Worm (Caenorhabditis elegans): ENCODE measurements around the gene ttr-43.

Gene ttr-43

DNA sequence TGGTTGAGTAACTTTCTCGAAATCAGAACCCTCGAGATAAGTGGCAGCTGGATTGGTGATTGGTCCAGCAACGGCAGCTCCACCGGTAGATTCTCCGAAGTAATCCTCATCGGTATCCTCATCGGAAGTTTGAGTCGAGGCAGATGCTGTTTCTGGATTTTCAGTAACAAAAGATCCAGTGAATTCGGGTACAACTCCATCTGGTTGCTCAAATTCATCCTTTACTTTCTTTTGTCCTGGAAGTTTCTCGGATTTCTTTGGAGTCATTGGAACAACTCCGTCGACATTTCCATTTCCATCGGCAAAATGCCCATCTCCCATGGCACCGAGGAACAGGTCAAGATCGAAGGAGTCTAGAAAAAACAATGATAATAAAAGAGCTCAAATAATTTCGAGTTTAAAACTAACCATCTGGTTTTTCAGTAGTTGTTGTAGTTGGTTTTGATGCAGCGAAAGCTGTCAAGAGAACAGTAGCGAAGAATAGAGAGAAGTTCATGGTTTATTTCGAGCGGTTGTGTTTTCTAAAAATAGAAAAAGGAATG, 37.8 kb downstream of the ttr-43 start, which contains the start of gene F45D3.4:
F45D3.4 (minus strand) TSS at position 521 of the 542 bp plus-strand sequence.
- TF ChIP-seq K11D2.4 (GFP tag; IDR thresholded peaks at IDR 0.05) (0 out of 2 replicates have a peak, but pooled peaks have one; percentile 11), K12H6.12 (tag; optimal IDR thresholded peaks at IDR 0.05) (no peak), rcor-1 (GFP tag; IDR thresholded peaks at IDR 0.05) (0 out of 2 replicates have a peak, but pooled peaks have one; percentile 20), ztf-28 (GFP tag; IDR thresholded peaks at IDR 0.05) (no peak)

DNA sequence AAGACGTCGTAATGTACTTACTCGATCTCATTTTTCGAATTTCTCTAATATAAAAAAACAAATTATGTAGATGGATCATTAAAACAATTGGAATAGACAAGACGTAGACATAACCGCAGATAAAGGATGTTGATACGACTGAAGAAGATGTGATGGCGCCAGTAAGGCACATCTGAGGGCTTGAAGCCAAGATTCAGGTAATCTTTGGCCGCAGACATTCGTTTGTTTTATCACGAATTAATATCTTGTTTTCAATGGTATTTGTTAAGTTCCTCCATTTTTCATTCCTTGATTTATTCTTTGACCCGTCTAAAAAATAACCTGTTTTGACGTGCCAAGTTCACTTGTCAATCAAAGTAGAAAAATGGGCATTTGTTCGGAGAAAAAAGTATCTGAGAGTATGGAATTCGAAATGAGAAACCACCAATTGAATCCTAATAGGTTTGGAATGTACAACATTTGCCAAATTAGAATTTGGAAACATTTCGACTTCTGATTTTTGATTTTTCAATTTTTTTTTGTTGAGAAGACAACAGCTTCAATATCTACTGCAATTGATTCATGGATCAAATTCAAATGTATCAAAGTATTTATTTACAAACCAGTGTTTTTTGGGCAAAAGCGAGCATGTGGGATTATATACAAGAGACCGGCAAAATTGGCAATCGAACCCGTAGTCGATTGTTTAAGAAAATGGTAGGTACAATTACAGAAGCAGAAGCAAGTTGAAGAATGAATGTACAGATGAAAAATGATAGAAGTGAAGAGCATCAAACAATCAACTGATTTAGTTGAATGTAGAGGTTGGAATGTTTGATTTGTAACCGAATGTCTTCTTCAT, 38.6 kb downstream of the ttr-43 start:
- no peak for TF ChIP-seq egl-44 (GFP tag; IDR thresholded peaks at IDR 0.05)
- TF ChIP-seq egrh-3 (GFP tag; IDR thresholded peaks at IDR 0.05) = no peak
- TF ChIP-seq sdz-38 (tag; optimal IDR thresholded peaks at IDR 0.05) = no peak
- TF ChIP-seq nhr-90 (tag; optimal IDR thresholded peaks at IDR 0.05) = no peak
- no peak; the same call in 1 of the 2 replicates for TF ChIP-seq madf-6 (GFP tag; IDR thresholded peaks at IDR 0.05)
- TF ChIP-seq lin-26 (GFP tag; IDR thresholded peaks at IDR 0.05) = peak; percentile 59; the same call in 1 of the 2 replicates
- no peak for TF ChIP-seq F52B5.7 (tag; optimal IDR thresholded peaks at IDR 0.05)
- no peak for TF ChIP-seq madf-3 (GFP tag; IDR thresholded peaks at IDR 0.05)
- TF ChIP-seq atf-7 (tag; optimal IDR thresholded peaks at IDR 0.05) = no peak
- TF ChIP-seq F55B11.4 (tag; optimal IDR thresholded peaks at IDR 0.05; ENCODE audit: borderline replicate concordance, insufficient read depth) = no peak
- TF ChIP-seq attf-3 (GFP tag; conservative IDR thresholded peaks at IDR 0.05) = no peak
- no peak for TF ChIP-seq ceh-58 (GFP tag; IDR thresholded peaks at IDR 0.05)
- TF ChIP-seq ztf-6 (GFP tag; IDR thresholded peaks at IDR 0.05) = no peak
- no peak for TF ChIP-seq him-1 (tag; optimal IDR thresholded peaks at IDR 0.05)
- no peak for TF ChIP-seq repo-1 (tag; optimal IDR thresholded peaks at IDR 0.05)
- TF ChIP-seq lsl-1 (GFP tag; optimal IDR thresholded peaks at IDR 0.05) = no peak
- TF ChIP-seq aptf-2 (GFP tag; conservative IDR thresholded peaks at IDR 0.05) = no peak
- TF ChIP-seq F22D6.2 (tag; optimal IDR thresholded peaks at IDR 0.05) = no peak
- TF ChIP-seq somi-1 (GFP tag; optimal IDR thresholded peaks at IDR 0.05) = no peak
- no peak for TF ChIP-seq tbx-9 (tag; optimal IDR thresholded peaks at IDR 0.05; ENCODE audit: borderline replicate concordance)
- no peak for TF ChIP-seq rec-8 (tag; optimal IDR thresholded peaks at IDR 0.05)
- TF ChIP-seq snpc-4 (GFP tag; optimal IDR thresholded peaks at IDR 0.05) = no peak
- TF ChIP-seq snpc-4 (tag; optimal IDR thresholded peaks at IDR 0.05) = no peak
- TF ChIP-seq hmg-20 (GFP tag; IDR thresholded peaks at IDR 0.05) = no peak
- TF ChIP-seq Y56A3A.18 (GFP tag; IDR thresholded peaks at IDR 0.05) = no peak
- TF ChIP-seq F57A8.1 (GFP tag; optimal IDR thresholded peaks at IDR 0.05) = no peak
- TF ChIP-seq nfya-1 (tag; optimal IDR thresholded peaks at IDR 0.05; ENCODE audit: borderline replicate concordance, insufficient read depth) = no peak
- TF ChIP-seq mxl-1 (tag; optimal IDR thresholded peaks at IDR 0.05) = no peak
- TF ChIP-seq nhr-27 (tag; optimal IDR thresholded peaks at IDR 0.05) = no peak
- peak; percentile 65 for TF ChIP-seq K11D2.4 (GFP tag; IDR thresholded peaks at IDR 0.05)
- TF ChIP-seq F23B12.7 (tag; optimal IDR thresholded peaks at IDR 0.05; ENCODE audit: insufficient read depth) = no peak
- no peak for TF ChIP-seq F49E8.2 (tag; optimal IDR thresholded peaks at IDR 0.05; ENCODE audit: insufficient read depth)
- TF ChIP-seq B0261.1 (tag; optimal IDR thresholded peaks at IDR 0.05) = no peak
- TF ChIP-seq lin-40 (tag; optimal IDR thresholded peaks at IDR 0.05) = no peak
- no peak for TF ChIP-seq ets-4 (GFP tag; optimal IDR thresholded peaks at IDR 0.05)
- TF ChIP-seq dpff-1 (tag; optimal IDR thresholded peaks at IDR 0.05) = no peak
- no peak for TF ChIP-seq sptf-2 (GFP tag; optimal IDR thresholded peaks at IDR 0.05)
- TF ChIP-seq dox-1 (GFP tag; IDR thresholded peaks at IDR 0.05) = peak; percentile 17; the same call in 1 of the 2 replicates
- no peak for TF ChIP-seq zim-3 (tag; optimal IDR thresholded peaks at IDR 0.05)
- no peak for TF ChIP-seq nhr-120 (GFP tag; IDR thresholded peaks at IDR 0.05)
- TF ChIP-seq ama-1 (optimal IDR thresholded peaks at IDR 0.05) = peak; percentile 87
- TF ChIP-seq ama-1 (GFP tag; optimal IDR thresholded peaks at IDR 0.05) = no peak

Measured in whole organism, young adult.